Worm (Caenorhabditis elegans) whole organism, mixed stage, embryonic: ENCODE results near the gene nspg-6.

Experiments used
- elt-1 ChIP-seq: sonication (generic microtip); optimal IDR thresholded peaks from 2 replicates; lab custom pipeline; 2017; ENCODE audit warnings: missing genetic modification characterization, mild to moderate bottlenecking, missing compliant biosample characterization, antibody characterized with exemption, moderate library complexity, borderline replicate concordance; ENCODE audit not compliant: insufficient read depth
- flh-1 ChIP-seq: fragments of 200-800 bp; sonication (Bioruptor generic); optimal IDR thresholded peaks from 2 replicates; lab custom pipeline; 2018; ENCODE audit warnings: mild to moderate bottlenecking, missing genetic modification characterization, moderate library complexity, missing compliant biosample characterization
- hlh-1 ChIP-seq: fragments of 150-350 bp; optimal IDR thresholded peaks from 2 replicates; lab custom pipeline; 2014; ENCODE audit warnings: missing biosample characterization, missing genetic modification reagents, missing genetic modification characterization
- lin-13 ChIP-seq: fragments of 150-350 bp; optimal IDR thresholded peaks from 2 replicates; lab custom pipeline; 2014; ENCODE audit warnings: missing biosample characterization, missing genetic modification characterization
- lin-32 ChIP-seq: fragments of 200-800 bp; sonication (Bioruptor generic); optimal IDR thresholded peaks from 2 replicates; lab custom pipeline; 2018; ENCODE audit warnings: mild to moderate bottlenecking, missing genetic modification characterization, missing compliant biosample characterization
- nhr-12 ChIP-seq: fragments of 150-350 bp; optimal IDR thresholded peaks from 2 replicates; lab custom pipeline; 2014; ENCODE audit warnings: missing biosample characterization, missing genetic modification characterization
- nhr-237 ChIP-seq: fragments of 150-350 bp; optimal IDR thresholded peaks from 2 replicates; lab custom pipeline; 2014; ENCODE audit warnings: missing biosample characterization, missing genetic modification characterization
- nhr-28 ChIP-seq: fragments of 150-350 bp; optimal IDR thresholded peaks from 2 replicates; lab custom pipeline; 2014; ENCODE audit warnings: missing biosample characterization, missing genetic modification characterization
- pha-4 ChIP-seq: fragments of 150-350 bp; optimal IDR thresholded peaks from 2 replicates; lab custom pipeline; 2018; ENCODE audit warnings: missing biosample characterization, missing genetic modification reagents, missing genetic modification characterization
- snpc-4 ChIP-seq: fragments of 150-350 bp; optimal IDR thresholded peaks from 2 replicates; lab custom pipeline; 2014; ENCODE audit warnings: missing biosample characterization, missing genetic modification characterization
- unc-39 ChIP-seq: fragments of 150-350 bp; optimal IDR thresholded peaks from 2 replicates; lab custom pipeline; 2014; ENCODE audit warnings: missing biosample characterization, missing genetic modification characterization
- unc-62 ChIP-seq: fragments of 150-350 bp; optimal IDR thresholded peaks from 2 replicates; lab custom pipeline; 2014; ENCODE audit warnings: missing biosample characterization, missing genetic modification reagents, missing genetic modification characterization
- ztf-11 ChIP-seq: fragments of 150-350 bp; optimal IDR thresholded peaks from 2 replicates; lab custom pipeline; 2014; ENCODE audit warnings: missing biosample characterization, missing genetic modification characterization

DNA sequence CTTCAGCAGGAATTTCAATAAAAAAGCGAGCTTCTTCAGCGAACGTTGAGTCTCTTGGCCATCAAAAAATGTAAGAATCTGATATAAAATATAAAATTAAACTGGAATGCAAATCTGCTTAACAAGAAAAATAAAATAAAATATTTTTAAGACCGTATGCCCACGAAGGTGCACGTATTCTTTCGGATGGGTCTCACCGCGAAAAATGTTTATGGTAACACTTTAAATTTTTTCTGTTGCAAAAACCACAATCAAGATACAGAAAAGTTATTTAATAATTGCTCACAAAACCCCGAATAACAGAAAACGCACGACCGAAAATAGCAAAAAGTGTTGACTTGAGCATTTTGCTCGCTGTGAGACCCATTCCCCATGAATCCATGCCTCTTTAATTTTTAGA lies 24.4 kb upstream of the nspg-6 start:
- no peak for TF ChIP-seq snpc-4
- TF ChIP-seq nhr-237 (tag; lab: Kevin White, UChicago), result no peak
- TF ChIP-seq elt-1 (tag; lab: Kevin White, UChicago), result no peak
- no peak for TF ChIP-seq nhr-12 (tag; lab: Kevin White, UChicago)
- TF ChIP-seq lin-32, result no peak
- no peak for TF ChIP-seq flh-1 (GFP tag; lab: Kevin White, UChicago)
- TF ChIP-seq hlh-1 (tag; lab: Kevin White, UChicago), result no peak
- no peak for TF ChIP-seq nhr-28
- no peak for TF ChIP-seq unc-62 (GFP tag; lab: Kevin White, UChicago)
- no peak for TF ChIP-seq pha-4 (tag; lab: Kevin White, UChicago)
- no peak for TF ChIP-seq lin-13 (tag; lab: Kevin White, UChicago)
- TF ChIP-seq unc-39 (tag; lab: Kevin White, UChicago), result no peak
- TF ChIP-seq ztf-11 (tag; lab: Kevin White, UChicago), result no peak
